Worm (Caenorhabditis elegans) whole organism, L2 larva: ENCODE results near the gene H01G02.1.

Experiments
- C34F6.9 ChIP-seq: fragments of 150-350 bp; optimal IDR thresholded peaks from 2 replicates; lab custom pipeline; 2014; ENCODE audit warnings: missing biosample characterization, missing genetic modification characterization
- F13H6.1 ChIP-seq: sonication (generic microtip); optimal IDR thresholded peaks from 2 replicates; lab custom pipeline; 2016; ENCODE audit warnings: missing genetic modification characterization, missing compliant biosample characterization
- R02D3.7 ChIP-seq: fragments of 150-350 bp; optimal IDR thresholded peaks from 2 replicates; lab custom pipeline; 2014; ENCODE audit warnings: missing biosample characterization, missing genetic modification characterization
- Y55F3AM.14 ChIP-seq: fragments of 200-800 bp; sonication (Bioruptor generic); optimal IDR thresholded peaks from 2 replicates; lab custom pipeline; 2018; ENCODE audit warnings: mild to moderate bottlenecking, missing genetic modification characterization, missing compliant biosample characterization
- ZK546.5 ChIP-seq: sonication (generic microtip); optimal IDR thresholded peaks from 2 replicates; lab custom pipeline; 2017; ENCODE audit warnings: missing biosample characterization, missing genetic modification characterization
- alr-1 ChIP-seq: fragments of 150-350 bp; optimal IDR thresholded peaks from 2 replicates; lab custom pipeline; 2014; ENCODE audit warnings: missing biosample characterization, missing genetic modification characterization
- aly-2 ChIP-seq: fragments of 150-350 bp; optimal IDR thresholded peaks from 2 replicates; lab custom pipeline; 2014; ENCODE audit warnings: missing biosample characterization, missing genetic modification characterization
- blmp-1 ChIP-seq: sonication (generic microtip); optimal IDR thresholded peaks from 2 replicates; lab custom pipeline; 2017; ENCODE audit warnings: missing genetic modification characterization, mild to moderate bottlenecking, missing compliant biosample characterization, antibody characterized with exemption, moderate library complexity; ENCODE audit not compliant: insufficient read depth
- ceh-82 ChIP-seq: fragments of 150-350 bp; optimal IDR thresholded peaks from 2 replicates; lab custom pipeline; 2014; ENCODE audit warnings: missing biosample characterization, missing genetic modification characterization
- egl-27 ChIP-seq: sonication (generic microtip); optimal IDR thresholded peaks from 3 replicates; lab custom pipeline; 2017; ENCODE audit warnings: missing biosample characterization, missing genetic modification reagents, missing genetic modification characterization
- elt-1 ChIP-seq: fragments of 150-350 bp; optimal IDR thresholded peaks from 2 replicates; lab custom pipeline; 2014; ENCODE audit warnings: missing biosample characterization, missing genetic modification characterization
- gmeb-1 ChIP-seq: fragments of 150-350 bp; optimal IDR thresholded peaks from 2 replicates; lab custom pipeline; 2014; ENCODE audit warnings: missing biosample characterization, missing genetic modification characterization
- lin-11 ChIP-seq: fragments of 150-350 bp; sonication (generic microtip); optimal IDR thresholded peaks from 2 replicates; lab custom pipeline; 2014; ENCODE audit warnings: missing biosample characterization, missing genetic modification characterization, inconsistent platforms, mixed read lengths
- lsy-2 ChIP-seq, 2 experiments: fragments of 150-350 bp in 1 of 2; sonication (generic microtip) in 1 of 2; optimal IDR thresholded peaks; 2 replicates each; lab custom pipeline; 2014 to 2017; ENCODE audit warnings: missing biosample characterization in 2 of 2, missing genetic modification characterization in 2 of 2
- mab-5 ChIP-seq: fragments of 150-350 bp; optimal IDR thresholded peaks from 2 replicates; lab custom pipeline; 2014; ENCODE audit warnings: missing biosample characterization, missing genetic modification characterization
- mbf-1 ChIP-seq: sonication (generic microtip); optimal IDR thresholded peaks from 2 replicates; lab custom pipeline; 2017; ENCODE audit warnings: missing biosample characterization, missing genetic modification characterization
- mdl-1 ChIP-seq, 2 experiments: fragments of 150-350 bp in 1 of 2; sonication (generic microtip) in 1 of 2; optimal IDR thresholded peaks; 2 replicates each; lab custom pipeline; 2017; ENCODE audit warnings: missing biosample characterization in 2 of 2, missing genetic modification characterization in 2 of 2
- nhr-10 ChIP-seq: sonication (generic microtip); optimal IDR thresholded peaks from 2 replicates; lab custom pipeline; 2017; ENCODE audit warnings: missing biosample characterization, missing genetic modification characterization
- nhr-11 ChIP-seq: fragments of 150-350 bp; optimal IDR thresholded peaks from 2 replicates; lab custom pipeline; 2014; ENCODE audit warnings: missing biosample characterization, missing genetic modification characterization
- nhr-129 ChIP-seq: fragments of 150-350 bp; optimal IDR thresholded peaks from 2 replicates; lab custom pipeline; 2014; ENCODE audit warnings: missing biosample characterization, missing genetic modification characterization
- nhr-21 ChIP-seq: fragments of 150-350 bp; optimal IDR thresholded peaks from 2 replicates; lab custom pipeline; 2014; ENCODE audit warnings: missing biosample characterization, missing genetic modification characterization
- nhr-23 ChIP-seq: fragments of 150-350 bp; optimal IDR thresholded peaks from 2 replicates; lab custom pipeline; 2014; ENCODE audit warnings: missing biosample characterization, missing genetic modification reagents, missing genetic modification characterization
- nhr-237 ChIP-seq: fragments of 150-350 bp; optimal IDR thresholded peaks from 2 replicates; lab custom pipeline; 2014; ENCODE audit warnings: missing biosample characterization, missing genetic modification characterization
- nhr-25 ChIP-seq: fragments of 150-350 bp; sonication (generic microtip); optimal IDR thresholded peaks from 3 replicates; lab custom pipeline; 2014; ENCODE audit warnings: missing biosample characterization, missing genetic modification characterization
- nhr-6 ChIP-seq: fragments of 150-350 bp; optimal IDR thresholded peaks from 2 replicates; lab custom pipeline; 2014; ENCODE audit warnings: missing biosample characterization, missing genetic modification characterization
- nhr-77 ChIP-seq: fragments of 150-350 bp; optimal IDR thresholded peaks from 2 replicates; lab custom pipeline; 2014; ENCODE audit warnings: missing biosample characterization, missing genetic modification characterization
- sem-4 ChIP-seq: fragments of 150-350 bp; optimal IDR thresholded peaks from 2 replicates; lab custom pipeline; 2014; ENCODE audit warnings: missing biosample characterization, missing genetic modification reagents, missing genetic modification characterization
- skn-1 ChIP-seq: sonication (generic microtip); optimal IDR thresholded peaks from 2 replicates; lab custom pipeline; 2017; ENCODE audit warnings: missing biosample characterization, missing genetic modification characterization
- sma-3 ChIP-seq: sonication (generic microtip); optimal IDR thresholded peaks from 2 replicates; lab custom pipeline; 2016; ENCODE audit warnings: missing genetic modification reagents, missing genetic modification characterization, missing compliant biosample characterization
- sma-9 ChIP-seq, 2 experiments: fragments of 150-350 bp in 1 of 2; sonication (generic microtip) in 1 of 2; optimal IDR thresholded peaks; 2 replicates each; lab custom pipeline; 2014 to 2016; ENCODE audit warnings: missing genetic modification characterization in 2 of 2, mild to moderate bottlenecking in 1 of 2, missing biosample characterization in 1 of 2, missing compliant biosample characterization in 1 of 2, missing genetic modification reagents in 1 of 2, moderate library complexity in 1 of 2
- snpc-4 ChIP-seq: fragments of 150-350 bp; optimal IDR thresholded peaks from 2 replicates; lab custom pipeline; 2014; ENCODE audit warnings: missing biosample characterization, missing genetic modification characterization
- unc-39 ChIP-seq: fragments of 150-350 bp; optimal IDR thresholded peaks from 2 replicates; lab custom pipeline; 2014; ENCODE audit warnings: missing biosample characterization, missing genetic modification characterization
- unc-55 ChIP-seq: fragments of 150-350 bp; sonication (generic microtip); optimal IDR thresholded peaks from 3 replicates; lab custom pipeline; 2014; ENCODE audit warnings: missing biosample characterization, missing genetic modification reagents, missing genetic modification characterization
- zag-1 ChIP-seq: fragments of 150-350 bp; optimal IDR thresholded peaks from 2 replicates; lab custom pipeline; 2014; ENCODE audit warnings: missing biosample characterization, missing genetic modification characterization
- ztf-1 ChIP-seq: fragments of 200-800 bp; sonication (Bioruptor generic); conservative IDR thresholded peaks from 2 replicates; pipeline ENCODE4 v1.3.6; 2022; ENCODE audit warnings: missing genetic modification characterization, missing compliant biosample characterization
- ztf-11 ChIP-seq: sonication (generic microtip); optimal IDR thresholded peaks from 2 replicates; lab custom pipeline; 2017; ENCODE audit warnings: missing biosample characterization, missing genetic modification characterization
- ztf-4 ChIP-seq: fragments of 150-350 bp; optimal IDR thresholded peaks from 2 replicates; lab custom pipeline; 2014; ENCODE audit warnings: missing biosample characterization, missing genetic modification characterization

Gene H01G02.1

ce11 chrIV:11787793-11788192 lies 16.2 kb downstream of the H01G02.1 start:
- TF ChIP-seq ztf-1 (no peak), unc-39 (tag; lab: Kevin White, UChicago) (no peak), alr-1 (tag; lab: Kevin White, UChicago) (no peak), nhr-10 (tag; lab: Kevin White, UChicago) (no peak), ztf-11 (tag; lab: Kevin White, UChicago) (no peak), lsy-2 (tag; optimal IDR thresholded peaks at IDR 0.05; lab: Kevin White, UChicago) (no peak), C34F6.9 (tag; lab: Kevin White, UChicago) (no peak), nhr-77 (no peak), nhr-237 (tag; lab: Kevin White, UChicago) (no peak), ceh-82 (tag; lab: Kevin White, UChicago) (no peak), sem-4 (no peak), nhr-25 (no peak), egl-27 (tag; lab: Kevin White, UChicago) (no peak), elt-1 (no peak), sma-3 (GFP tag; lab: Kevin White, UChicago) (no peak), skn-1 (tag; lab: Kevin White, UChicago) (no peak), blmp-1 (tag; lab: Kevin White, UChicago) (no peak)

ce11 chrIV:11785064-11785840 lies 18.7 kb downstream of the H01G02.1 start:
- TF ChIP-seq C34F6.9 (tag; lab: Kevin White, UChicago) (no peak), snpc-4 (no peak), mbf-1 (tag; lab: Kevin White, UChicago) (no peak), ceh-82 (tag; lab: Kevin White, UChicago) (no peak), nhr-11 (tag; lab: Kevin White, UChicago) (no peak), sma-3 (GFP tag; lab: Kevin White, UChicago) (no peak), nhr-21 (tag; lab: Kevin White, UChicago) (no peak), lsy-2 (tag; optimal IDR thresholded peaks at IDR 0.05; lab: Kevin White, UChicago) (peak in 1 of 2 experiments; percentile 8), unc-55 (GFP tag; lab: Kevin White, UChicago) (peak; percentile 73), Y55F3AM.14 (GFP tag; lab: Kevin White, UChicago) (no peak), F13H6.1 (no peak), nhr-129 (no peak), aly-2 (tag; lab: Kevin White, UChicago) (no peak), nhr-237 (tag; lab: Kevin White, UChicago) (no peak), gmeb-1 (tag; lab: Kevin White, UChicago) (no peak), ZK546.5 (tag; lab: Kevin White, UChicago) (no peak), R02D3.7 (no peak)

- TF ChIP-seq nhr-23 (no peak), sma-9 (GFP tag; optimal IDR thresholded peaks at IDR 0.05; lab: Kevin White, UChicago) (no peak), sma-9 (tag; optimal IDR thresholded peaks at IDR 0.05; lab: Kevin White, UChicago) (no peak), C34F6.9 (tag; lab: Kevin White, UChicago) (no peak), nhr-21 (tag; lab: Kevin White, UChicago) (no peak), sma-3 (GFP tag; lab: Kevin White, UChicago) (no peak), ztf-4 (no peak), skn-1 (tag; lab: Kevin White, UChicago) (no peak), mdl-1 (tag; optimal IDR thresholded peaks at IDR 0.05; lab: Kevin White, UChicago) (no peak), ceh-82 (tag; lab: Kevin White, UChicago) (no peak), mbf-1 (tag; lab: Kevin White, UChicago) (no peak), unc-39 (tag; lab: Kevin White, UChicago) (no peak), elt-1 (no peak), nhr-6 (tag; lab: Kevin White, UChicago) (no peak), aly-2 (tag; lab: Kevin White, UChicago) (no peak), snpc-4 (no peak), sem-4 (no peak)
Observed at ce11 chrIV:11782846-11783245, 21.1 kb downstream of the H01G02.1 start.

ce11 chrIV:11779028-11779427 lies 24.9 kb downstream of the H01G02.1 start, which contains the start of gene lpr-2:
lpr-2 (plus strand) TSS chrIV:11779216.
- no peak for TF ChIP-seq unc-55 (GFP tag; lab: Kevin White, UChicago)
- no peak for TF ChIP-seq lin-11 (tag; lab: Kevin White, UChicago)
- TF ChIP-seq mab-5 (tag; lab: Kevin White, UChicago), result no peak
- TF ChIP-seq nhr-10 (tag; lab: Kevin White, UChicago), result no peak
- TF ChIP-seq zag-1 (tag; lab: Kevin White, UChicago), result no peak
- TF ChIP-seq sma-3 (GFP tag; lab: Kevin White, UChicago), result no peak
